Fruit fly (Drosophila melanogaster): ENCODE data around the gene CG6441.

The CG6441 gene

DNA sequence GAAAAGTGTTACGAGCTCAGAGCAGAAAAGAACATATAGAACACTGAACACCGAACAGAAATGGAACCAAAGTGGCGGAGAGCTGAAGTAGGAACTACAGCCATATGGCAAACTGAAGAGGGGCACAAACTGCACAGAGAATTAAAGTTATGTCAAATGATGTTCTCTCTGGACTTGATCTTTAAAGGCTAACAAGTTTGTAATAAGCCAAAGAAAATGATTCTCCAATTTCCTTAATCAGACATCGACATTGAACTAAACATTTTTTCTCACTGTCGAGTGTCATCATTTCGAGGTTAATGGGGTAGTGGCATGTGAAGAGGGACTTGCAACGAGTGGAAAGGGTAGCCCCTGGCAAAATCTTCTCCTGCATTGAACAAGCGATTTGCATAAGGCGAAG, 29.2 kb downstream of the CG6441 start:
- TF ChIP-seq Hr39 (GFP tag; optimal IDR thresholded peaks at IDR 0.05), result peak; percentile 61
- TF ChIP-seq CG8632 (GFP tag; optimal IDR thresholded peaks at IDR 0.05), result peak; percentile 42
- TF ChIP-seq Gug (GFP tag; IDR thresholded peaks at IDR 0.05), result 0 out of 2 replicates have a peak, but pooled peaks have one; percentile 20
- peak; percentile 54 for TF ChIP-seq CG7368 (GFP tag; optimal IDR thresholded peaks at IDR 0.05)
- TF ChIP-seq CG32006 (GFP tag; optimal IDR thresholded peaks at IDR 0.05), result peak; percentile 49
- TF ChIP-seq CG3919 (GFP tag; optimal IDR thresholded peaks at IDR 0.05), result peak; percentile 76
- TF ChIP-seq CG11762 (GFP tag; optimal IDR thresholded peaks at IDR 0.05; ENCODE audit: insufficient read depth), result peak; percentile 50
- TF ChIP-seq CG8319 (GFP tag; optimal IDR thresholded peaks at IDR 0.05), result peak; percentile 53
- TF ChIP-seq lz (GFP tag; optimal IDR thresholded peaks at IDR 0.05), result peak; percentile 58
- TF ChIP-seq salr (GFP tag; optimal IDR thresholded peaks at IDR 0.05), result peak; percentile 25 to 47
- TF ChIP-seq OdsH (GFP tag; optimal IDR thresholded peaks at IDR 0.05), result peak; percentile 54
- peak; percentile 50 for TF ChIP-seq Sox14 (GFP tag; optimal IDR thresholded peaks at IDR 0.05)
- no peak for TF ChIP-seq Blimp-1 (GFP tag; optimal IDR thresholded peaks at IDR 0.05)
- TF ChIP-seq Lpt (GFP tag; optimal IDR thresholded peaks at IDR 0.05), result peak; percentile 52
- TF ChIP-seq CG16779 (tag; optimal IDR thresholded peaks at IDR 0.05), result no peak
- TF ChIP-seq Sox15 (GFP tag; optimal IDR thresholded peaks at IDR 0.05), result peak; percentile 4
- TF ChIP-seq CG4318 (GFP tag; optimal IDR thresholded peaks at IDR 0.05), result no peak
- TF ChIP-seq CG31627 (GFP tag; optimal IDR thresholded peaks at IDR 0.05), result peak; percentile 55
- peak; percentile 69 for TF ChIP-seq Met (GFP tag; optimal IDR thresholded peaks at IDR 0.05)
- TF ChIP-seq Eip75B (GFP tag; optimal IDR thresholded peaks at IDR 0.05), result peak; percentile 68
- peak; percentile 81 for TF ChIP-seq CG10669 (GFP tag; optimal IDR thresholded peaks at IDR 0.05)
- peak; percentile 68 for TF ChIP-seq CG1621 (tag; optimal IDR thresholded peaks at IDR 0.05)
- TF ChIP-seq achi (GFP tag; optimal IDR thresholded peaks at IDR 0.05), result peak; percentile 36
- TF ChIP-seq pdm3 (GFP tag; optimal IDR thresholded peaks at IDR 0.05), result peak; percentile 70
- TF ChIP-seq cyc (GFP tag; optimal IDR thresholded peaks at IDR 0.05), result peak; percentile 57
- TF ChIP-seq CG3032 (tag; optimal IDR thresholded peaks at IDR 0.05), result peak; percentile 71
- TF ChIP-seq acj6 (GFP tag; optimal IDR thresholded peaks at IDR 0.05), result peak; percentile 65
- TF ChIP-seq Smox (GFP tag; optimal IDR thresholded peaks at IDR 0.05), result no peak
- TF ChIP-seq svp (GFP tag), result peak; percentile 80
- no peak for TF ChIP-seq Hr4 (GFP tag; optimal IDR thresholded peaks at IDR 0.05)
- TF ChIP-seq vri (GFP tag; optimal IDR thresholded peaks at IDR 0.05), result peak; percentile 13
- no peak for TF ChIP-seq Hr38 (GFP tag; optimal IDR thresholded peaks at IDR 0.05)
- peak; percentile 49 for TF ChIP-seq fd59A (GFP tag; optimal IDR thresholded peaks at IDR 0.05)
- TF ChIP-seq CG6808 (GFP tag; optimal IDR thresholded peaks at IDR 0.05), result peak; percentile 65
- TF ChIP-seq dsx (GFP tag; optimal IDR thresholded peaks at IDR 0.05; ENCODE audit: poor library complexity, severe bottlenecking), result peak; percentile 66
- peak; percentile 62; the same call in 2 of the 3 replicates for TF ChIP-seq CG8119 (GFP tag; IDR thresholded peaks at IDR 0.05)
- TF ChIP-seq topi (GFP tag; optimal IDR thresholded peaks at IDR 0.05), result peak; percentile 68
- TF ChIP-seq fkh (GFP tag; optimal IDR thresholded peaks at IDR 0.05), result no peak
- no peak for TF ChIP-seq Eip93F (GFP tag; optimal IDR thresholded peaks at IDR 0.05)
- peak; percentile 23 for TF ChIP-seq CG9139 (GFP tag; optimal IDR thresholded peaks at IDR 0.05)
- TF ChIP-seq Eip78C (GFP tag), result peak; percentile 94
- TF ChIP-seq CG6276 (GFP tag; optimal IDR thresholded peaks at IDR 0.05), result peak; percentile 14
- TF ChIP-seq Ets21C (GFP tag; optimal IDR thresholded peaks at IDR 0.05), result peak; percentile 33
- TF ChIP-seq ss (GFP tag; optimal IDR thresholded peaks at IDR 0.05), result peak; percentile 65 to 69
- TF ChIP-seq CG15336 (GFP tag; IDR thresholded peaks at IDR 0.05), result peak; percentile 49; the same call in 1 of the 2 replicates
- TF ChIP-seq Sox102F (GFP tag; optimal IDR thresholded peaks at IDR 0.05), result peak; percentile 58
- peak; percentile 64 for TF ChIP-seq CG6792 (GFP tag; optimal IDR thresholded peaks at IDR 0.05)
- no peak; the same call in 1 of the 2 replicates for TF ChIP-seq CG11294 (GFP tag; IDR thresholded peaks at IDR 0.05)
- peak; percentile 73 for TF ChIP-seq spab (GFP tag; optimal IDR thresholded peaks at IDR 0.05)
- TF ChIP-seq Ets96B (tag; optimal IDR thresholded peaks at IDR 0.05), result peak; percentile 72
- TF ChIP-seq eg (GFP tag; IDR thresholded peaks at IDR 0.05), result peak; percentile 59; the same call in 2 of the 3 replicates
- TF ChIP-seq net (GFP tag; optimal IDR thresholded peaks at IDR 0.05), result peak; percentile 53
